Worm (Caenorhabditis elegans): ENCODE data around the gene nhr-280.
"Not testable (repeated sequence)": the region's sequence is repeated elsewhere in the genome, so short reads cannot be mapped to it uniquely, and the experiment has no call there.

nhr-280 gene

ce11 chrIII:131627-132026 lies 1.1 kb upstream of the nhr-280 start:
- TF ChIP-seq egl-5 (tag; optimal IDR thresholded peaks at IDR 0.05) (peak; percentile 71), pha-4 (tag; optimal IDR thresholded peaks at IDR 0.05) (peak; percentile 82), elt-2 (tag; optimal IDR thresholded peaks at IDR 0.05) (peak; percentile 33), nhr-77 (tag; optimal IDR thresholded peaks at IDR 0.05) (peak; percentile 9), nhr-23 (tag; optimal IDR thresholded peaks at IDR 0.05) (peak; percentile 61), tbx-2 (tag; optimal IDR thresholded peaks at IDR 0.05) (no peak), fos-1 (tag; optimal IDR thresholded peaks at IDR 0.05) (no peak), fkh-10 (GFP tag; optimal IDR thresholded peaks at IDR 0.05) (peak; percentile 12), nfya-1 (tag; optimal IDR thresholded peaks at IDR 0.05; ENCODE audit: insufficient read depth) (peak; percentile 70), egl-27 (tag; optimal IDR thresholded peaks at IDR 0.05) (no peak), nhr-76 (tag; optimal IDR thresholded peaks at IDR 0.05) (no peak), hmg-11 (tag; optimal IDR thresholded peaks at IDR 0.05) (peak; percentile 18), nhr-28 (tag; optimal IDR thresholded peaks at IDR 0.05) (no peak), ceh-16 (tag; optimal IDR thresholded peaks at IDR 0.05) (no peak), jun-1 (tag; optimal IDR thresholded peaks at IDR 0.05) (peak; percentile 13), nhr-25 (tag; optimal IDR thresholded peaks at IDR 0.05) (no peak), fkh-2 (tag; optimal IDR thresholded peaks at IDR 0.05) (no peak), ceh-9 (tag; optimal IDR thresholded peaks at IDR 0.05) (no peak), ceh-82 (tag; optimal IDR thresholded peaks at IDR 0.05) (no peak), snpc-4 (tag; optimal IDR thresholded peaks at IDR 0.05) (peak; percentile 55), skn-1 (tag; optimal IDR thresholded peaks at IDR 0.05) (no peak), lin-39 (tag; optimal IDR thresholded peaks at IDR 0.05) (peak; percentile 82), lin-15B (tag; optimal IDR thresholded peaks at IDR 0.05) (peak; percentile 77)

- TF ChIP-seq nhr-67 (tag; optimal IDR thresholded peaks at IDR 0.05) = no peak
- TF ChIP-seq mdl-1 (tag; optimal IDR thresholded peaks at IDR 0.05) = no peak
- no peak for TF ChIP-seq elt-3 (tag; optimal IDR thresholded peaks at IDR 0.05)
- no peak for TF ChIP-seq nhr-11 (tag; optimal IDR thresholded peaks at IDR 0.05)
- TF ChIP-seq hmg-11 (tag; optimal IDR thresholded peaks at IDR 0.05) = no peak
- no peak for TF ChIP-seq eor-1 (tag; optimal IDR thresholded peaks at IDR 0.05)
- no peak for TF ChIP-seq nhr-25 (tag; optimal IDR thresholded peaks at IDR 0.05)
- TF ChIP-seq elt-1 (tag; optimal IDR thresholded peaks at IDR 0.05) = no peak
- TF ChIP-seq nhr-43 (tag; optimal IDR thresholded peaks at IDR 0.05; ENCODE audit: poor library complexity, severe bottlenecking) = no peak
- no peak for TF ChIP-seq elt-2 (tag; optimal IDR thresholded peaks at IDR 0.05)
- no peak for TF ChIP-seq egl-5 (tag; optimal IDR thresholded peaks at IDR 0.05)
- no peak for TF ChIP-seq jun-1 (tag; optimal IDR thresholded peaks at IDR 0.05)
- TF ChIP-seq snpc-4 (tag; optimal IDR thresholded peaks at IDR 0.05) = no peak
- TF ChIP-seq lsy-12 (tag; optimal IDR thresholded peaks at IDR 0.05) = no peak
- no peak for TF ChIP-seq ceh-16 (tag; optimal IDR thresholded peaks at IDR 0.05)
- no peak for TF ChIP-seq daf-12 (tag; optimal IDR thresholded peaks at IDR 0.05)
- TF ChIP-seq lin-15B (tag; optimal IDR thresholded peaks at IDR 0.05) = no peak
These were observed 6.1 kb downstream of the nhr-280 start, which contains the start of gene pals-23 for ce11 chrIII:124478-124877. Gene pals-23, plus strand, starts transcription at chrIII:124778.

- not testable (repeated sequence) for TF ChIP-seq elt-1 (tag; optimal IDR thresholded peaks at IDR 0.05); nhr-28 (tag; optimal IDR thresholded peaks at IDR 0.05); unc-62 (GFP tag; optimal IDR thresholded peaks at IDR 0.05)
These were observed 8.5 kb downstream of the nhr-280 start, which contains the start of gene C29F9.12 for ce11 chrIII:121983-122449. Gene C29F9.12, minus strand, starts transcription at chrIII:122033.

- TF ChIP-seq elt-2 (tag; optimal IDR thresholded peaks at IDR 0.05) (peak; percentile 84), pqm-1 (tag; optimal IDR thresholded peaks at IDR 0.05) (peak; percentile 87), jun-1 (tag; optimal IDR thresholded peaks at IDR 0.05) (peak; percentile 46), pha-4 (tag; optimal IDR thresholded peaks at IDR 0.05) (peak; percentile 58), elt-1 (tag; optimal IDR thresholded peaks at IDR 0.05) (no peak)
These were observed 10.4 kb downstream of the nhr-280 start, which contains the start of gene pals-24 for ce11 chrIII:120199-120598. Gene pals-24, plus strand, starts transcription at chrIII:120435.

- no peak for TF ChIP-seq nhr-76 (tag; optimal IDR thresholded peaks at IDR 0.05)
- TF ChIP-seq unc-62 (GFP tag; optimal IDR thresholded peaks at IDR 0.05) = no peak
- no peak for TF ChIP-seq pha-4 (tag; optimal IDR thresholded peaks at IDR 0.05)
- TF ChIP-seq ceh-82 (tag; optimal IDR thresholded peaks at IDR 0.05) = no peak
- TF ChIP-seq nhr-43 (tag; optimal IDR thresholded peaks at IDR 0.05; ENCODE audit: poor library complexity, severe bottlenecking) = no peak
- no peak for TF ChIP-seq nhr-23 (tag; optimal IDR thresholded peaks at IDR 0.05)
These were observed 12.7 kb downstream of the nhr-280 start for ce11 chrIII:117857-118256.

Measured in whole organism, L3 larva.